Worm (Caenorhabditis elegans): ENCODE data around the gene D1014.4.

ce11 chrV:8177349-8177748 is 44.3 kb downstream of the D1014.4 start, which contains the start of gene F20D6.9:
- TF ChIP-seq ces-1 (GFP tag; optimal IDR thresholded peaks at IDR 0.05) (no peak), fos-1 (tag; optimal IDR thresholded peaks at IDR 0.05) (no peak), snpc-4 (tag; optimal IDR thresholded peaks at IDR 0.05) (no peak), jun-1 (tag; optimal IDR thresholded peaks at IDR 0.05) (no peak)
